Fruit fly (Drosophila melanogaster) whole organism, larva: ENCODE data around the gene RIOK2.

ENCODE experiments used
- noc ChIP-seq: fragments of 200-800 bp; sonication (Bioruptor generic); optimal IDR thresholded peaks from 3 replicates; lab custom pipeline; 2019; ENCODE audit warnings: missing biosample characterization, mild to moderate bottlenecking, missing genetic modification characterization, moderate library complexity

RIOK2 gene

dm6 chr3R:25249145-25250141 lies 16.2 kb upstream of the RIOK2 start, which contains the start of gene Nup358:
Gene Nup358 (plus strand): TSS chr3R:25249348.
- TF ChIP-seq noc (tag; lab: Kevin White, UChicago), result no peak

dm6 chr3R:25258628-25259240 lies 6.9 kb upstream of the RIOK2 start, which contains the start of gene CG11857:
Gene CG11857 (plus strand): TSS chr3R:25258898.
- peak; percentile 95 for TF ChIP-seq noc (tag; lab: Kevin White, UChicago)

- no peak for TF ChIP-seq noc (tag; lab: Kevin White, UChicago)
Measured at dm6 chr3R:25260670-25261069, 5.0 kb upstream of the RIOK2 start.

dm6 chr3R:25262322-25262761 lies 3.3 kb upstream of the RIOK2 start, which contains the start of the genes Kdsr and CG11858:
Gene Kdsr (minus strand): TSS chr3R:25262498.
Gene CG11858 (plus strand): TSS chr3R:25262741.
- peak; percentile 79 for TF ChIP-seq noc (tag; lab: Kevin White, UChicago)

dm6 chr3R:25266751-25267150 lies 1.1 kb downstream of the RIOK2 start:
- TF ChIP-seq noc (tag; lab: Kevin White, UChicago), result no peak

- TF ChIP-seq noc (tag; lab: Kevin White, UChicago), result peak; percentile 9
Measured at dm6 chr3R:25269909-25270308, 4.3 kb downstream of the RIOK2 start, which contains the start of the genes CG11889 and CG11891. Gene CG11889 (plus strand): TSS chr3R:25270209. Gene CG11891 (plus strand): TSS chr3R:25270209.

- no peak for TF ChIP-seq noc (tag; lab: Kevin White, UChicago)
Measured at dm6 chr3R:25273537-25273936, 7.9 kb downstream of the RIOK2 start, which contains the start of gene CG11878. Gene CG11878 (plus strand): TSS chr3R:25273837.

- TF ChIP-seq noc (tag; lab: Kevin White, UChicago), result peak; percentile 48
Measured at dm6 chr3R:25275276-25275675, 9.6 kb downstream of the RIOK2 start.

- TF ChIP-seq noc (tag; lab: Kevin White, UChicago), result no peak
Measured at dm6 chr3R:25277112-25277511, 11.5 kb downstream of the RIOK2 start, which contains the start of gene CG10513. Gene CG10513 (minus strand): TSS chr3R:25277212.

dm6 chr3R:25279796-25280350 lies 14.2 kb downstream of the RIOK2 start, which contains the start of gene CG10514:
Gene CG10514 (minus strand): TSS chr3R:25279846.
- TF ChIP-seq noc (tag; lab: Kevin White, UChicago), result peak; percentile 65

dm6 chr3R:25281165-25281564 lies 15.5 kb downstream of the RIOK2 start, which contains the start of gene CG11892:
Gene CG11892 (plus strand): TSS chr3R:25281548.
- TF ChIP-seq noc (tag; lab: Kevin White, UChicago), result peak; percentile 84

dm6 chr3R:25283209-25283670 lies 17.6 kb downstream of the RIOK2 start, which contains the start of gene CG31300:
Gene CG31300 (plus strand): TSS chr3R:25283620.
- no peak for TF ChIP-seq noc (tag; lab: Kevin White, UChicago)

- no peak for TF ChIP-seq noc (tag; lab: Kevin White, UChicago)
Measured at dm6 chr3R:25285173-25285572, 19.5 kb downstream of the RIOK2 start, which contains the start of gene CG31104. Gene CG31104 (plus strand): TSS chr3R:25285473.

- no peak for TF ChIP-seq noc (tag; lab: Kevin White, UChicago)
Measured at dm6 chr3R:25287128-25287527, 21.5 kb downstream of the RIOK2 start, which contains the start of gene CG13658. Gene CG13658 (plus strand): TSS chr3R:25287474.

- no peak for TF ChIP-seq noc (tag; lab: Kevin White, UChicago)
Measured at dm6 chr3R:25289589-25289988, 23.9 kb downstream of the RIOK2 start, which contains the start of gene CG11893. Gene CG11893 (plus strand): TSS chr3R:25289889.
